Worm (Caenorhabditis elegans) whole organism, L4 larva: ENCODE data around the gene K07C11.8.
A peak's percentile ranks its signal among the peaks of the same experiment; 100 is the strongest.

Source experiments
- D1046.2 ChIP-seq: fragments of 200-800 bp; sonication (Bioruptor generic); IDR thresholded peaks from 2 replicates; pipeline ENCODE4 v1.3.6; 2022; ENCODE audit warnings: missing genetic modification characterization, missing compliant biosample characterization
- F26F4.8 ChIP-seq: fragments of 200-800 bp; sonication (Bioruptor generic); conservative IDR thresholded peaks from 2 replicates; pipeline ENCODE4 v1.3.6; 2022; ENCODE audit warnings: missing genetic modification characterization, missing compliant biosample characterization
- T20F7.1 ChIP-seq: fragments of 200-800 bp; sonication (Bioruptor generic); optimal IDR thresholded peaks from 2 replicates; lab custom pipeline; 2018; ENCODE audit warnings: mild to moderate bottlenecking, missing genetic modification characterization, missing compliant biosample characterization
- Y105C5A.15 ChIP-seq: fragments of 200-800 bp; sonication (Bioruptor generic); IDR thresholded peaks from 2 replicates; pipeline ENCODE4 v1.3.6; 2022; ENCODE audit warnings: missing genetic modification characterization, missing compliant biosample characterization
- Y48G9A.11 ChIP-seq: fragments of 200-800 bp; sonication (Bioruptor generic); IDR thresholded peaks from 2 replicates; pipeline ENCODE4 v1.3.6; 2022; ENCODE audit warnings: missing genetic modification reagents, missing genetic modification characterization, missing compliant biosample characterization
- Y5F2A.4 ChIP-seq: fragments of 200-800 bp; sonication (Bioruptor generic); optimal IDR thresholded peaks from 2 replicates; lab custom pipeline; 2018; ENCODE audit warnings: mild to moderate bottlenecking, missing genetic modification characterization, missing compliant biosample characterization
- ZK337.2 ChIP-seq: fragments of 200-800 bp; sonication (Bioruptor generic); IDR thresholded peaks from 2 replicates; pipeline ENCODE4 v1.3.6; 2022; ENCODE audit warnings: missing genetic modification reagents, missing genetic modification characterization, missing compliant biosample characterization
- ZK546.5 ChIP-seq, 2 experiments: sonication (generic microtip); optimal IDR thresholded peaks; 2 replicates each; lab custom pipeline; 2017; ENCODE audit warnings: missing biosample characterization in 2 of 2, missing genetic modification characterization in 2 of 2
- aha-1 ChIP-seq: fragments of 150-350 bp; peaks from one replicate; lab custom pipeline; 2014; ENCODE audit warnings: missing biosample characterization, missing genetic modification characterization
- arid-1 ChIP-seq: fragments of 200-800 bp; sonication (Bioruptor generic); conservative IDR thresholded peaks from 2 replicates; pipeline ENCODE4 v1.3.6; 2022; ENCODE audit warnings: missing genetic modification reagents, missing genetic modification characterization, missing compliant biosample characterization
- ceh-20 ChIP-seq: fragments of 200-800 bp; sonication (Bioruptor generic); IDR thresholded peaks from 2 replicates; pipeline ENCODE4 v1.3.6; 2022; ENCODE audit warnings: missing genetic modification reagents, missing genetic modification characterization, missing compliant biosample characterization
- ceh-82 ChIP-seq: sonication (generic microtip); optimal IDR thresholded peaks from 2 replicates; lab custom pipeline; 2017; ENCODE audit warnings: missing biosample characterization, missing genetic modification characterization
- ces-1 ChIP-seq: fragments of 150-350 bp; sonication (generic microtip); optimal IDR thresholded peaks from 4 replicates; lab custom pipeline; 2014; ENCODE audit warnings: missing biosample characterization, missing genetic modification reagents, missing genetic modification characterization
- ctbp-1 ChIP-seq: fragments of 200-800 bp; sonication (Bioruptor generic); IDR thresholded peaks from 2 replicates; pipeline ENCODE4 v1.3.6; 2022; ENCODE audit warnings: missing genetic modification reagents, missing genetic modification characterization, missing compliant biosample characterization
- daf-12 ChIP-seq: fragments of 150-350 bp; optimal IDR thresholded peaks from 2 replicates; lab custom pipeline; 2014; ENCODE audit warnings: missing biosample characterization, missing genetic modification reagents, missing genetic modification characterization
- daf-16 ChIP-seq, 3 experiments: sonication (generic microtip); optimal IDR thresholded peaks; 2 replicates each; lab custom pipeline; 2016 to 2017; ENCODE audit warnings: missing genetic modification characterization in 3 of 3, missing genetic modification reagents in 3 of 3, mild to moderate bottlenecking in 2 of 3, missing compliant biosample characterization in 2 of 3, missing biosample characterization in 1 of 3, moderate library complexity in 1 of 3
- dve-1 ChIP-seq: sonication (generic microtip); optimal IDR thresholded peaks from 2 replicates; lab custom pipeline; 2017; ENCODE audit warnings: antibody characterized with exemption, mild to moderate bottlenecking, missing genetic modification characterization, missing compliant biosample characterization; ENCODE audit not compliant: insufficient read depth
- egl-27 ChIP-seq: sonication (generic microtip); optimal IDR thresholded peaks from 3 replicates; lab custom pipeline; 2017; ENCODE audit warnings: missing biosample characterization, missing genetic modification reagents, missing genetic modification characterization
- egl-43 ChIP-seq: fragments of 200-800 bp; sonication (Bioruptor generic); IDR thresholded peaks from 2 replicates; pipeline ENCODE4 v1.3.6; 2022; ENCODE audit warnings: missing genetic modification reagents, missing genetic modification characterization, missing compliant biosample characterization
- fkh-10 ChIP-seq: fragments of 150-350 bp; optimal IDR thresholded peaks from 2 replicates; lab custom pipeline; 2014; ENCODE audit warnings: missing biosample characterization, missing genetic modification reagents, missing genetic modification characterization
- gei-8 ChIP-seq: fragments of 200-800 bp; sonication (Bioruptor generic); optimal IDR thresholded peaks from 2 replicates; lab custom pipeline; 2018; ENCODE audit warnings: mild to moderate bottlenecking, missing genetic modification characterization, missing compliant biosample characterization
- hlh-11 ChIP-seq: fragments of 200-800 bp; sonication (Bioruptor generic); optimal IDR thresholded peaks from 2 replicates; lab custom pipeline; 2018; ENCODE audit warnings: mild to moderate bottlenecking, missing genetic modification characterization, missing compliant biosample characterization
- hlh-30 ChIP-seq: sonication (generic microtip); optimal IDR thresholded peaks from 2 replicates; lab custom pipeline; 2017; ENCODE audit warnings: antibody characterized with exemption, mild to moderate bottlenecking, missing genetic modification characterization, missing compliant biosample characterization; ENCODE audit not compliant: insufficient read depth
- jun-1 ChIP-seq: fragments of 150-350 bp; optimal IDR thresholded peaks from 2 replicates; lab custom pipeline; 2014; ENCODE audit warnings: missing biosample characterization, missing genetic modification reagents, missing genetic modification characterization
- lin-13 ChIP-seq: fragments of 150-350 bp; optimal IDR thresholded peaks from 2 replicates; lab custom pipeline; 2014; ENCODE audit warnings: missing biosample characterization, missing genetic modification reagents, missing genetic modification characterization
- lin-15B ChIP-seq: fragments of 150-350 bp; sonication (generic microtip); optimal IDR thresholded peaks from 3 replicates; lab custom pipeline; 2014; ENCODE audit warnings: missing biosample characterization, missing genetic modification characterization
- lin-38 ChIP-seq: fragments of 200-800 bp; sonication (Bioruptor generic); IDR thresholded peaks from 2 replicates; pipeline ENCODE4 v1.3.6; 2022; ENCODE audit warnings: missing genetic modification reagents, missing genetic modification characterization, missing compliant biosample characterization
- lsy-2 ChIP-seq, 2 experiments: fragments of 150-350 bp in 1 of 2; sonication (generic microtip) in 1 of 2; optimal IDR thresholded peaks; 2 replicates each; lab custom pipeline; 2014 to 2017; ENCODE audit warnings: missing biosample characterization in 2 of 2, missing genetic modification characterization in 2 of 2
- madf-5 ChIP-seq, 2 experiments: fragments of 200-800 bp; sonication (Bioruptor generic); IDR thresholded peaks; 2 replicates each; pipeline ENCODE4 v1.3.6; 2022; ENCODE audit warnings: missing compliant biosample characterization in 2 of 2, missing genetic modification characterization in 2 of 2
- mdt-29 ChIP-seq: fragments of 200-800 bp; sonication (Bioruptor generic); IDR thresholded peaks from 2 replicates; pipeline ENCODE4 v1.3.6; 2022; ENCODE audit warnings: missing genetic modification reagents, missing genetic modification characterization, missing compliant biosample characterization
- mes-2 ChIP-seq: sonication (generic microtip); optimal IDR thresholded peaks from 2 replicates; lab custom pipeline; 2016; ENCODE audit warnings: missing genotype, mild to moderate bottlenecking, missing genetic modification characterization, missing compliant biosample characterization; ENCODE audit not compliant: poor library complexity, severe bottlenecking
- mxl-2 ChIP-seq: fragments of 200-800 bp; sonication (Bioruptor generic); conservative IDR thresholded peaks from 2 replicates; pipeline ENCODE4 v1.3.6; 2022; ENCODE audit warnings: missing genetic modification reagents, missing genetic modification characterization, missing compliant biosample characterization
- mxl-3 ChIP-seq: fragments of 200-800 bp; sonication (Bioruptor generic); optimal IDR thresholded peaks from 2 replicates; lab custom pipeline; 2018; ENCODE audit warnings: mild to moderate bottlenecking, missing genetic modification characterization, missing compliant biosample characterization
- nhr-111 ChIP-seq: fragments of 200-800 bp; sonication (Bioruptor generic); optimal IDR thresholded peaks from 2 replicates; lab custom pipeline; 2018; ENCODE audit warnings: mild to moderate bottlenecking, missing genetic modification characterization, missing compliant biosample characterization
- nhr-28 ChIP-seq: fragments of 150-350 bp; optimal IDR thresholded peaks from 2 replicates; lab custom pipeline; 2014; ENCODE audit warnings: missing biosample characterization, missing genetic modification characterization
- nhr-6 ChIP-seq: fragments of 150-350 bp; optimal IDR thresholded peaks from 2 replicates; lab custom pipeline; 2014; ENCODE audit warnings: missing biosample characterization, missing genetic modification characterization
- nhr-76 ChIP-seq: fragments of 150-350 bp; optimal IDR thresholded peaks from 2 replicates; lab custom pipeline; 2014; ENCODE audit warnings: missing biosample characterization, missing genetic modification characterization
- nhr-77 ChIP-seq: fragments of 150-350 bp; optimal IDR thresholded peaks from 2 replicates; lab custom pipeline; 2014; ENCODE audit warnings: missing biosample characterization, missing genetic modification characterization
- pqm-1 ChIP-seq: sonication (generic microtip); optimal IDR thresholded peaks from 2 replicates; lab custom pipeline; 2017; ENCODE audit warnings: missing biosample characterization, missing genetic modification characterization
- rbr-2 ChIP-seq: sonication (generic microtip); optimal IDR thresholded peaks from 2 replicates; lab custom pipeline; 2016; ENCODE audit warnings: missing genotype, missing genetic modification characterization, missing compliant biosample characterization
- saeg-2 ChIP-seq: fragments of 200-800 bp; sonication (Bioruptor generic); IDR thresholded peaks from 2 replicates; pipeline ENCODE4 v1.3.6; 2022; ENCODE audit warnings: missing genetic modification reagents, missing genetic modification characterization, missing compliant biosample characterization
- sdz-12 ChIP-seq: fragments of 200-800 bp; sonication (Bioruptor generic); optimal IDR thresholded peaks from 2 replicates; lab custom pipeline; 2018; ENCODE audit warnings: mild to moderate bottlenecking, missing genetic modification characterization, missing compliant biosample characterization
- spr-3 ChIP-seq: fragments of 200-800 bp; sonication (Bioruptor generic); optimal IDR thresholded peaks from 2 replicates; lab custom pipeline; 2018; ENCODE audit warnings: mild to moderate bottlenecking, missing genetic modification characterization, missing compliant biosample characterization
- unc-39 ChIP-seq: sonication (generic microtip); optimal IDR thresholded peaks from 2 replicates; lab custom pipeline; 2017; ENCODE audit warnings: missing biosample characterization, missing genetic modification characterization
- vab-7 ChIP-seq: fragments of 200-800 bp; sonication (Bioruptor generic); IDR thresholded peaks from 2 replicates; pipeline ENCODE4 v1.3.6; 2022; ENCODE audit warnings: missing genetic modification reagents, missing genetic modification characterization, missing compliant biosample characterization
- zfp-2 ChIP-seq: sonication (generic microtip); optimal IDR thresholded peaks from 2 replicates; lab custom pipeline; 2016; ENCODE audit warnings: mild to moderate bottlenecking, missing genetic modification characterization, missing compliant biosample characterization
- zip-2 ChIP-seq: fragments of 150-350 bp; optimal IDR thresholded peaks from 2 replicates; lab custom pipeline; 2014; ENCODE audit warnings: missing biosample characterization, missing genetic modification characterization
- ztf-11 ChIP-seq: fragments of 150-350 bp; optimal IDR thresholded peaks from 2 replicates; lab custom pipeline; 2014; ENCODE audit warnings: missing biosample characterization, missing genetic modification characterization
- ztf-7 ChIP-seq: fragments of 150-350 bp; optimal IDR thresholded peaks from 2 replicates; lab custom pipeline; 2014; ENCODE audit warnings: missing biosample characterization, missing genetic modification characterization

Gene K07C11.8

DNA sequence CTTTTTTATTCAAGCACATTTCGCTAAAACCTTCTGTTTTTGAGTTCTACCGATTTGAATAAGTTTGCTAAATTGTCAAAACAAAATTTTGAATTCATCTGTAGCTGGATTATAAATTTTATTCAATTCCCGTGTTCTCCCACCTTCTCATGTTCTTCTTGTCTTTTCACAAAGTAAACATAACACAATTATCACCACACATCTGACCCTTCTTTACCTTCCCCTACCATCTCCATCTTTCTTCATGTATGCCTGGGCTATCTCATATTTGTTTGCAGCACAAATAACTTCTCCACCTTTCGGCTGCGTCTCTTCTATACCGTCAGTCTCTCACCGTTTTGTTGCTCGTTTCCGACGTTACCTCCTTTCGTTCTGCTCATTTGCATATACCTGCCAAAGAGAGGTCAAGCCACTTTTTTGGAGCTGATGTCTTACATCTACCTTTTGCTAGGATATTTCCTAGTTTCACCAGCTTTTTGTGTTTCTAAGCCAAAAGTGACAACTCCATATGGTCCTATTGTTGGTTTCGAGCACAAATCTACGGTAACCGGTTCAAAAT lies 14.5 kb downstream of the K07C11.8 start, which contains the start of gene cest-17 (continued):
- TF ChIP-seq ctbp-1 (GFP tag; lab: Robert Waterston, UW) (no peak), nhr-28 (tag; lab: Kevin White, UChicago) (peak; percentile 28), unc-39 (tag; lab: Kevin White, UChicago) (no peak), mes-2 (tag; lab: Kevin White, UChicago) (peak; percentile 11), ces-1 (GFP tag; lab: Kevin White, UChicago) (no peak), hlh-11 (peak; percentile 8), vab-7 (GFP tag; lab: Robert Waterston, UW) (no peak), zip-2 (tag; lab: Kevin White, UChicago) (no peak), egl-27 (no peak), mdt-29 (no peak), nhr-111 (GFP tag; lab: Kevin White, UChicago) (no peak)

DNA sequence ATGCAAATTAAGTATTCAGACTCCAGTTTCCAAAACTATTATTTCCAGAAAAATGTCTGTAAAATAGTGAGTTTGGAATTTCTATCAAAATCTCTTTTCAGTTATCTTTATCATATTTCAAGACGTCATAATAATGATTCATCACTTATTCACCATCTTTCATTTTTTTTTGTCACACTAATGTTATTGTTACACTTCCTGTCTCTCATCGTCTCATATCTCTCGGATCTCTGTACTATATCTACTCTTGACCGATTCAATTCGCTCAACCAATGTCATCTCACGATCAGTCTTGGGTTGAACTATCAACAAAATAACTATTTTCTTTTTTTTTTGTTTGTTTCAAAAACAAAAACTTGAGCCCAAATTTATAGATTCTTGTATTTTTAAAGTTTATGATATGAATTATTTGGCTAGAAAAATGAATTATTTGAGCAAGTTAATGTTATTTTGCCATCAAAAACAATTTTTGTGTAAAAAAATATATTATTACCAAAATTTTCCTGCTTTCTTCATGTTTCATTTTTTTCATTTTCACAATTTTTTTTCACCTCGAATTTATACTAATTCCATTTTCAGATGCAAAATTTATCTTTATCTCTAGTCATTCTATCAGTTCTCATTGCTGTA lies 16.3 kb downstream of the K07C11.8 start, which contains the start of gene cri-2:
Gene cri-2 (plus strand): TSS at position 580 of the 630 bp plus-strand sequence.
- TF ChIP-seq aha-1 (tag; lab: Kevin White, UChicago) (peak; percentile 46), saeg-2 (GFP tag; lab: Robert Waterston, UW) (no peak), ceh-82 (tag; lab: Kevin White, UChicago) (no peak), sdz-12 (no peak), nhr-28 (tag; lab: Kevin White, UChicago) (peak; percentile 39), rbr-2 (tag; lab: Kevin White, UChicago) (no peak), lsy-2 (tag; optimal IDR thresholded peaks at IDR 0.05; lab: Kevin White, UChicago) (no peak), fkh-10 (GFP tag; lab: Kevin White, UChicago) (no peak), mxl-2 (GFP tag; lab: Robert Waterston, UW) (no peak), lin-38 (GFP tag; lab: Robert Waterston, UW) (no peak), dve-1 (tag; lab: Kevin White, UChicago) (peak; percentile 46), F26F4.8 (no peak), Y5F2A.4 (GFP tag; lab: Kevin White, UChicago) (no peak), nhr-77 (tag; lab: Kevin White, UChicago) (no peak), gei-8 (GFP tag; lab: Kevin White, UChicago) (no peak), ztf-7 (tag; lab: Kevin White, UChicago) (no peak), lin-15B (no peak), D1046.2 (no peak), Y105C5A.15 (GFP tag; lab: Robert Waterston, UW) (no peak), ceh-20 (GFP tag; lab: Robert Waterston, UW) (no peak), egl-43 (GFP tag; lab: Robert Waterston, UW) (no peak), mxl-3 (GFP tag; lab: Kevin White, UChicago) (no peak), zfp-2 (tag; lab: Kevin White, UChicago) (no peak), daf-16 (GFP tag; optimal IDR thresholded peaks at IDR 0.05; lab: Kevin White, UChicago) (peak in 1 of 2 experiments; percentile 76), daf-16 (tag; optimal IDR thresholded peaks at IDR 0.05; lab: Kevin White, UChicago) (no peak), arid-1 (no peak), pqm-1 (tag; lab: Kevin White, UChicago) (no peak), jun-1 (no peak), nhr-111 (GFP tag; lab: Kevin White, UChicago) (no peak), hlh-30 (tag; lab: Kevin White, UChicago) (no peak), ztf-11 (tag; lab: Kevin White, UChicago) (no peak), madf-5 (GFP tag; IDR thresholded peaks at IDR 0.05; lab: Robert Waterston, UW) (no peak), nhr-6 (peak; percentile 13), ZK546.5 (tag; optimal IDR thresholded peaks at IDR 0.05; lab: Kevin White, UChicago) (no peak), Y48G9A.11 (GFP tag; lab: Robert Waterston, UW) (no peak), lin-13 (GFP tag; lab: Kevin White, UChicago) (no peak), ZK337.2 (GFP tag; lab: Robert Waterston, UW) (no peak), nhr-76 (tag; lab: Kevin White, UChicago) (no peak), daf-12 (tag; lab: Kevin White, UChicago) (no peak), spr-3 (GFP tag; lab: Kevin White, UChicago) (no peak), T20F7.1 (GFP tag; lab: Kevin White, UChicago) (peak; percentile 30)
